Fruit fly (Drosophila melanogaster) S2 (cell line): ENCODE measurements around the gene RpL3.

Source experiments
- CG8478 ChIP-seq: fragments of >200 bp; optimal IDR thresholded peaks from 2 replicates; lab custom pipeline; 2018
- CTCF ChIP-seq, 2 experiments: fragments of >200 bp; optimal IDR thresholded peaks; 2 replicates each; lab custom pipeline; 2018

The RpL3 gene

DNA sequence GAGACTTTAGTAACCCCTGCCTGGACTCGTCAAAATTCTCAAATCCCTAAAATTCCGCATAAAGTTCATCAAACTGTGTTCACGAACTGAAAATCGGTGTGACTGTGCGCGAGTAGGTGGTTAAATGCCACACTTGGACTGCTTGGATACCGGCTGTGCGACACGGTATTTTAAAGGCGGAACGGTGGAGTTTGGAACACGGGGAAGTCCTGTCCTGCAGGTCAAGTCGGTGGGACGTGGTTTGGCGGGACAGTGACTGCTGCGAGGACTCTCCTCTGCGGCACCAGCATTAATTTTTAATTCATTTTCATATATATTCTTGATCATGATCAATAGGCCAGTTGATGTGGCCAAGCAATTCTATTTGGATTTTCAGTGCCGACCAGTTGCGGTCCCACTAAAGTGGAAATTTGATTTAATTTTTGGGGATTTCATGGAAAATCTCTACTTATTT is 13.3 kb downstream of the RpL3 start, which contains the start of the genes Arfip and CG17721:
Gene Arfip (minus strand): TSS at position 96 of the 454 bp plus-strand sequence.
Gene CG17721 (plus strand): TSS at position 223 of the 454 bp plus-strand sequence.
- peak in 1 of 2 experiments; percentile 11 for TF ChIP-seq CTCF (optimal IDR thresholded peaks at IDR 0.05; lab: Kevin White, UChicago)
- no peak for TF ChIP-seq CG8478

DNA sequence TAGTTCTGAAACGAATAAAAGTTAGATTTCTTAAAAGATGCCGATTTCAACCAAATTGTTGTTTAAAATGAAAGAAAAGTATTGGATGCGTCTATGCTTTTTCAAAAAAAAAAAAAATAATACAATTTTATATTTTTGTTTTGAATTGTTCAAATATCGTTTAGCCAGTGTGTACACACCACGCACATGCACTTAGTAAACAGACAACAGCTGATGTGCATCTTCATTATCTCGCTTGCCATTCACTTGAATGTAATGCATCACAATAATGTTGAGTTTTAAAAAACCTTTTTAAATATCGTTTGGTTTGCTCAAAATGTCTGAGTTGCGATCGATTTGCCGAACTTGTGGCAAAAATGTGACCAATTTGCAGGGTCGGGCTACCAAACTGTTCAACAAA is 14.3 kb downstream of the RpL3 start, which contains the start of gene CG31441:
Gene CG31441 (plus strand): TSS at position 246 of the 400 bp plus-strand sequence.
- TF ChIP-seq CTCF (optimal IDR thresholded peaks at IDR 0.05; lab: Kevin White, UChicago) (no peak), CG8478 (no peak)

- TF ChIP-seq CG8478 (no peak), CTCF (optimal IDR thresholded peaks at IDR 0.05; lab: Kevin White, UChicago) (no peak)
Measured at dm6 chr3R:11237598-11237997, 15.9 kb downstream of the RpL3 start, which contains the start of gene CG31388. CG31388 (plus strand) TSS chr3R:11237815.

- TF ChIP-seq CTCF (optimal IDR thresholded peaks at IDR 0.05; lab: Kevin White, UChicago) (no peak), CG8478 (no peak)
Measured at dm6 chr3R:11240891-11241290, 19.2 kb downstream of the RpL3 start, which contains the start of the genes scpr-B and scpr-A. scpr-B (minus strand) TSS chr3R:11240991. scpr-A (plus strand) TSS chr3R:11241183.

DNA sequence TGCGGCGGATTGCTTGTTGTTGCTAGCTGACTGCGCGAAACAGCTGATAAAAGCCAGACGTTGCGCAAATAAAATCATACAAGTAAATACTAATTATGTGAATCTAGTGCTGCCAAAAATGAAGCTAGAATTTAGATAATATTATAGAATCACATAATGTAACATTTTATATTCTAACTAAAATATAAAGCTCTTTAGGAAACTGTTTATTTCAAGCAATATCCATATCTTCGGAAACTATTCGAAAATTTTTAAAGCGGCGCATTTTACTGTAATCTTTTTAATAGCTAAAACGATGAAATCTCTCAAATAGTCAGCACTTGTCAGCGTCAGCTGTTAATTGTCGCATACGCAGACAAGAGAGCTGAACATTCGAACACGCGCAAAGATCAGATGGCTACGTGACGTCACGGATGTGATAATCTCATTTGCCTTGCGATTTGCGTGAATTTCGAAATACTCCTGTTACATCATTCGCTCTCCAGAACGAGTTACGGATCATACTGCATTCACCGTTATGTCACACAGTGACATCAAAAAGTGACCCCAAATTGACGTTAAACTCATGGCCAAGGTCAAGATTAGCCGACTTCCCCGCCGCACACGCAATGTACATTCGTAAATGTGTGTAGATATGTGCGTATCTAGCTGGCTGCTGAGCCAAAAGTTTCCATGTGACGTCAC is 21.5 kb downstream of the RpL3 start:
- TF ChIP-seq CTCF (optimal IDR thresholded peaks at IDR 0.05; lab: Kevin White, UChicago) (no peak), CG8478 (no peak)

DNA sequence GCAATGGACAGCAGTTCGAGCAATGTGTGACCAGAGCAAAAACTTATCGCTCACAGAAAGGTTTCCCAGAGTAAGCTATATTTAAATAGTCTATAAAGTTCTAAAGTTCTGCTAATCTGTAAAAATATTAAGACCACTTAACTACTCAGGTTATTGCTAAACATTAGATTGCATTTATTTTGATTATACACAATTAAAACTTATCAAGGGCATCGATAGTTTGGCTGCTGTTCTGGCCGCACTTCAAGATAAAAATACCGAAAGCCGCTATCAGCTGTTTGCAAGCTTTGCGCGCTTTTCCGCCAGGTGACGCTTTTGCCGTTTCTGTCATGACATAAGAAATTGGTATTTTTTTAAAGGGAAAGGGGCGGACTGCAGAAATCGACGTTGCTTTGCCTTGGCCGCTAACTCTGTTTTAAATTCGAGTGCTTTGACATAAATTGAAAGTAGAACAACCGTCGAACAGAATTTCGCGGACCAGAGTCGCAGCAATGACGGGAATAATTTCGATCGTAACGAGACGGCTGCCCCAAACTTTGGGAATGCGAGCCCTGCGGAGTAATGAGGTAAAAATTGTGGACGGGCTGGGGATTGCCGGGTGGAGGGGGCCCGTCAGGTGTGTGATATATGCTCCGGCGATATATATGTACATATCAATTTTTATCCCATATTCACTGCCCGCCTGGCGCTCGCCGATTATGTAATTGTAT is 22.4 kb downstream of the RpL3 start, which contains the start of the genes CG17734 and CG5214:
Gene CG17734 (minus strand): TSS at position 49 of the 710 bp plus-strand sequence.
Gene CG5214 (plus strand): TSS at position 352 of the 710 bp plus-strand sequence.
- TF ChIP-seq CTCF (optimal IDR thresholded peaks at IDR 0.05; lab: Kevin White, UChicago) (peak; percentile 77 to 82), CG8478 (no peak)

dm6 chr3R:11245803-11246202 is 24.1 kb downstream of the RpL3 start:
- TF ChIP-seq CG8478 = no peak
- TF ChIP-seq CTCF (optimal IDR thresholded peaks at IDR 0.05; lab: Kevin White, UChicago) = no peak

dm6 chr3R:11246865-11247264 is 25.2 kb downstream of the RpL3 start:
- TF ChIP-seq CG8478 = no peak
- no peak for TF ChIP-seq CTCF (optimal IDR thresholded peaks at IDR 0.05; lab: Kevin White, UChicago)

DNA sequence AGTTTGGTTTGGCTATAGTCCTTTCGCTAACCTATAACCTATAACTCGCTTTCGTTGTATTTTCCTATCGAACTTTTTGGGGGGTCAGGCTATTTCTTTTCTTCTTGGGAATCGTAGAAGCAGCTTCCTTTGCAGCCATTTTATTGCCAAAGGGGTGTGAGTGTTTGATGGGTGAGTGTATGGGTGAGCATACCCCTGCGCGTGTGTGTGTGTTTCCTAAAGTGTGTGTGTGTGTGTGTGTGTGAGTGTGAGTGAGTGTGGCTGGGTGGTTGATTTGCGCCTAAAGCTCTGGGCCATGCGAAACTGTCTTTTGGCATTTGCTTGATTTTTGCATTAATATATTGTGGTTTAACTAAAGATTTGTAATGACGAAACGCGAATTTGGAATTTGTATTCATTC is 32.1 kb downstream of the RpL3 start:
- no peak for TF ChIP-seq CTCF (optimal IDR thresholded peaks at IDR 0.05; lab: Kevin White, UChicago)
- TF ChIP-seq CG8478 = no peak

- no peak for TF ChIP-seq CG8478
- no peak for TF ChIP-seq CTCF (optimal IDR thresholded peaks at IDR 0.05; lab: Kevin White, UChicago)
Measured at dm6 chr3R:11254382-11254953, 32.8 kb downstream of the RpL3 start.

dm6 chr3R:11257537-11257936 is 35.8 kb downstream of the RpL3 start:
- TF ChIP-seq CTCF (optimal IDR thresholded peaks at IDR 0.05; lab: Kevin White, UChicago) = no peak

DNA sequence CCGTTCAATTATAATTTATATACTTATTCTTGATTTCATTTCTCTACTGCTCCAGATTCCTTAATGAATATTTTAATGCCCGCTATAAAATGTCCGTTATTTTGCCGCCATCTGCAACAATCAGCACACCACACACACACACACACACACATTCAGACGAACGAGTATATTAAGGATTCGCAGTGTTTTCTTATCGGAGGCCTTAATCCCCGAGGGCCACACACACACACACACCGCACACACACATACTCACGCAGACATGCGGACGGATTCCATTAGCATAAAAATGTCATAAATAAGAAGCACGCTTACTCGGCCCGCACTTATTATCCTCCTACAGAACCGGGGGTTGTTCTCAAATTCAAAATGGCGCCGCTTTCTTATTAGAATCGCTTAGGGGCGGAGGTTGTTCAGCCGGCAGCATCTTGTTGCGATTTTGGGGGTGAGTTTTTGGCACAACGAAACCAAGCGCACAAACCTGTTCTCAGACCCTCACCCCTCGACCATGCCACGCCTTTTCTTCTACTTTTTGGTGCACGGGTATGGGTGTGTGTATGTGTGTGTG is 39.4 kb downstream of the RpL3 start:
- no peak for TF ChIP-seq CTCF (optimal IDR thresholded peaks at IDR 0.05; lab: Kevin White, UChicago)
- TF ChIP-seq CG8478 = no peak

DNA sequence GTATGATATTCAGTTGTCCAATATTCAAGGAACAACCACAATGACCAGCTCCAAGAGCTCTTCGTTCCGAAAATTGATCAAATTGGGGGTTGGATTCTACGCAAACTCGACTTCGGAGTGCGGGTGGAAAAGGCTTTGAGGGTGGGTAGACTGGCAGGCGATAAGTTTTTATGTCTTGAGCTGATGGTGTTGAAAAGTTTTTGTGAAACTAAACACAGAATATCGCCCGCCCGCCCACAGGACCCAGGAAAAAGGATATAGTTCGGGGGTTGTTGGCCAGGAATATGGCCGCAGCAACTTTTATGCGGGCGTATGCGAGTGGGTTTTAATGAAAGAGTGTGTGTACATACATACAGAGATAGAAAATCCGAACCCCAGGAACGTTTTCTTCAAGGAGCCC is 41.9 kb downstream of the RpL3 start:
- TF ChIP-seq CTCF (optimal IDR thresholded peaks at IDR 0.05; lab: Kevin White, UChicago) = no peak
- no peak for TF ChIP-seq CG8478

- TF ChIP-seq CG8478 (no peak), CTCF (optimal IDR thresholded peaks at IDR 0.05; lab: Kevin White, UChicago) (peak; percentile 89 to 96)
Measured at dm6 chr3R:11269013-11269412, 47.3 kb downstream of the RpL3 start.

DNA sequence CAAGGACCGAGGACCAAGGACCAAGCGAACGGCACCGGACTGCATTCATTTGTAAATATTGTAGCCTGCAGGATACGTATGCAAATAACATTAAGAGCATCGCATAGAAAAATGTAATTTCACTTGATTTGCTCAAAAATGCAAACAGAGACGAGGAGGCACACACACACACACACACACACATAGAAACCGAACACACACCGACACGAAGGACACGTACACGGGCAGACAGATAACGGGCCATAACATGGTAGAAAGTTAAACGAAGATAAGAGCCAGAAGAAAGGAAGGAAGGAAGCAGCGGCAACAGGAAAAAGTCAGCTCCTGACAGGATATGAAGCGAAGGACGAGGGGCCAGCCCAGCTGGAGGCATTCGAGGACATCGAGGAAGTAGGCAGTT is 48.9 kb downstream of the RpL3 start:
- TF ChIP-seq CG8478 (no peak), CTCF (optimal IDR thresholded peaks at IDR 0.05; lab: Kevin White, UChicago) (no peak)
